Fruit fly (Drosophila melanogaster) whole organism, embryonic: ENCODE data around the gene ND-30.

ENCODE experiments used
- Atf-2 ChIP-seq: fragments of 200-800 bp; sonication (Bioruptor generic); optimal IDR thresholded peaks from 2 replicates; lab custom pipeline; 2016; ENCODE audit warnings: missing biosample characterization, missing genetic modification characterization
- Atf3 ChIP-seq: fragments of 200-800 bp; sonication (Bioruptor generic); optimal IDR thresholded peaks from 3 replicates; lab custom pipeline; 2016; ENCODE audit warnings: missing biosample characterization, missing genetic modification characterization
- CG10147 ChIP-seq: fragments of 200-800 bp; sonication (Bioruptor generic); optimal IDR thresholded peaks from 2 replicates; lab custom pipeline; 2019; ENCODE audit warnings: missing biosample characterization, mild to moderate bottlenecking, missing genetic modification characterization, moderate library complexity
- CG1024 ChIP-seq: fragments of 200-800 bp; sonication (Bioruptor generic); IDR thresholded peaks from 2 replicates; pipeline ENCODE4 v1.3.6; 2022; ENCODE audit warnings: missing biosample characterization, missing genetic modification characterization
- CG11504 ChIP-seq: fragments of 200-800 bp; sonication (Bioruptor generic); optimal IDR thresholded peaks from 3 replicates; lab custom pipeline; 2019; ENCODE audit warnings: missing biosample characterization, mild to moderate bottlenecking, missing genetic modification characterization, moderate library complexity
- CG11560 ChIP-seq: fragments of 200-800 bp; sonication (Bioruptor generic); IDR thresholded peaks from 3 replicates; pipeline ENCODE4 v1.3.6; 2022; ENCODE audit warnings: missing biosample characterization, missing genetic modification characterization
- CG12299 ChIP-seq: fragments of 200-800 bp; sonication (Bioruptor generic); optimal IDR thresholded peaks from 2 replicates; lab custom pipeline; 2018; ENCODE audit warnings: missing biosample characterization, mild to moderate bottlenecking, missing genetic modification characterization
- CG13424 ChIP-seq: fragments of 200-800 bp; sonication (Bioruptor generic); optimal IDR thresholded peaks from 2 replicates; lab custom pipeline; 2019; ENCODE audit warnings: missing biosample characterization, mild to moderate bottlenecking, missing genetic modification characterization, moderate library complexity
- CG15696 ChIP-seq: fragments of 200-800 bp; sonication (Bioruptor generic); optimal IDR thresholded peaks from 2 replicates; lab custom pipeline; 2019; ENCODE audit warnings: missing biosample characterization, mild to moderate bottlenecking, missing genetic modification characterization, moderate library complexity
- CG16863 ChIP-seq: fragments of 200-800 bp; sonication (Bioruptor generic); optimal IDR thresholded peaks from 3 replicates; lab custom pipeline; 2016; ENCODE audit warnings: missing biosample characterization, missing genetic modification characterization
- CG17385 ChIP-seq: fragments of 200-800 bp; sonication (Bioruptor generic); optimal IDR thresholded peaks from 3 replicates; lab custom pipeline; 2018; ENCODE audit warnings: missing biosample characterization, mild to moderate bottlenecking, missing genetic modification characterization
- CG17829 ChIP-seq: fragments of 200-800 bp; optimal IDR thresholded peaks from 2 replicates; lab custom pipeline; 2019; ENCODE audit warnings: missing biosample characterization, mild to moderate bottlenecking, missing genetic modification characterization, moderate library complexity
- CG17912 ChIP-seq: fragments of 200-800 bp; sonication (Bioruptor generic); optimal IDR thresholded peaks from 2 replicates; lab custom pipeline; 2018; ENCODE audit warnings: missing biosample characterization, mild to moderate bottlenecking, missing genetic modification characterization
- CG2129 ChIP-seq: fragments of 200-800 bp; sonication (Bioruptor generic); IDR thresholded peaks from 2 replicates; pipeline ENCODE4 v1.3.6; 2022; ENCODE audit warnings: missing biosample characterization, missing genetic modification characterization; ENCODE audit not compliant: partially characterized antibody
- CG2712 ChIP-seq: fragments of 200-800 bp; optimal IDR thresholded peaks from 3 replicates; lab custom pipeline; 2019; ENCODE audit warnings: missing biosample characterization, mild to moderate bottlenecking, missing genetic modification characterization, moderate library complexity
- CG31441 ChIP-seq: fragments of 200-800 bp; sonication (Bioruptor generic); IDR thresholded peaks from 2 replicates; pipeline ENCODE4 v1.3.6; 2022; ENCODE audit warnings: missing biosample characterization, missing genetic modification characterization
- CG32772 ChIP-seq: fragments of 200-800 bp; sonication (Bioruptor generic); IDR thresholded peaks from 2 replicates; pipeline ENCODE4 v1.3.6; 2022; ENCODE audit warnings: missing biosample characterization, missing genetic modification characterization
- CG33557 ChIP-seq: fragments of 200-800 bp; sonication (Bioruptor generic); optimal IDR thresholded peaks from 2 replicates; lab custom pipeline; 2019; ENCODE audit warnings: missing biosample characterization, mild to moderate bottlenecking, missing genetic modification characterization, moderate library complexity
- CG4854 ChIP-seq: fragments of 200-800 bp; sonication (Bioruptor generic); optimal IDR thresholded peaks from 2 replicates; lab custom pipeline; 2016; ENCODE audit warnings: missing biosample characterization, missing genetic modification characterization, inconsistent platforms
- CG7271 ChIP-seq: fragments of 200-800 bp; sonication (Bioruptor generic); optimal IDR thresholded peaks from 2 replicates; lab custom pipeline; 2018; ENCODE audit warnings: missing biosample characterization, mild to moderate bottlenecking, missing genetic modification characterization, moderate library complexity
- CG8089 ChIP-seq: fragments of 200-800 bp; sonication (Bioruptor generic); optimal IDR thresholded peaks from 3 replicates; lab custom pipeline; 2016; ENCODE audit warnings: missing biosample characterization, missing genetic modification characterization
- D ChIP-seq, 2 experiments: fragments of 200-800 bp in 1 of 2; fragments of >200 bp in 1 of 2; sonication (Bioruptor generic) in 1 of 2; optimal IDR thresholded peaks; 2 replicates in 1 of 2; 3 replicates in 1 of 2; lab custom pipeline; 2017; ENCODE audit warnings: mild to moderate bottlenecking in 1 of 2, missing biosample characterization in 1 of 2, missing genetic modification characterization in 1 of 2, missing genetic modification reagents in 1 of 2
- Ets65A ChIP-seq: fragments of 200-800 bp; sonication (Bioruptor generic); peaks from one replicate; lab custom pipeline; 2016; ENCODE audit warnings: missing biosample characterization, missing genetic modification characterization
- H15 ChIP-seq: fragments of 200-800 bp; sonication (Bioruptor generic); IDR thresholded peaks from 3 replicates; pipeline ENCODE4 v1.3.6; 2022; ENCODE audit warnings: missing biosample characterization, missing genetic modification characterization
- H2.0 ChIP-seq: fragments of 200-800 bp; sonication (Bioruptor generic); IDR thresholded peaks from 2 replicates; pipeline ENCODE4 v1.3.6; 2022; ENCODE audit warnings: missing biosample characterization, missing genetic modification characterization
- Hand ChIP-seq: fragments of 200-800 bp; sonication (Bioruptor generic); optimal IDR thresholded peaks from 2 replicates; lab custom pipeline; 2017; ENCODE audit warnings: mild to moderate bottlenecking, missing biosample characterization, missing genetic modification reagents, missing genetic modification characterization
- Hr51 ChIP-seq, 2 experiments: fragments of 200-800 bp; sonication (Bioruptor generic); optimal IDR thresholded peaks; 2 replicates in 1 of 2; 3 replicates in 1 of 2; lab custom pipeline; 2016 to 2018; ENCODE audit warnings: missing biosample characterization in 2 of 2, missing genetic modification characterization in 2 of 2, mild to moderate bottlenecking in 1 of 2, moderate library complexity in 1 of 2
- Kr ChIP-seq: fragments of 200-800 bp; sonication (Bioruptor generic); optimal IDR thresholded peaks from 2 replicates; lab custom pipeline; 2017; ENCODE audit warnings: missing biosample characterization, mild to moderate bottlenecking, missing genetic modification characterization
- Nf-YC ChIP-seq: fragments of 200-800 bp; optimal IDR thresholded peaks from 3 replicates; lab custom pipeline; 2019; ENCODE audit warnings: missing biosample characterization, mild to moderate bottlenecking, missing genetic modification characterization, moderate library complexity
- NfI ChIP-seq: fragments of 200-800 bp; sonication (Bioruptor generic); optimal IDR thresholded peaks from 3 replicates; lab custom pipeline; 2018; ENCODE audit warnings: missing biosample characterization, mild to moderate bottlenecking, missing genetic modification characterization, moderate library complexity
- PHDP ChIP-seq: fragments of 200-800 bp; sonication (Bioruptor generic); optimal IDR thresholded peaks from 3 replicates; lab custom pipeline; 2018; ENCODE audit warnings: missing biosample characterization, mild to moderate bottlenecking, missing genetic modification characterization, moderate library complexity
- Ravus ChIP-seq: fragments of 200-800 bp; sonication (Bioruptor generic); IDR thresholded peaks from 2 replicates; pipeline ENCODE4 v1.3.6; 2022; ENCODE audit warnings: missing biosample characterization, missing genetic modification characterization
- Sox100B ChIP-seq: fragments of 200-800 bp; sonication (Bioruptor generic); optimal IDR thresholded peaks from 3 replicates; lab custom pipeline; 2018; ENCODE audit warnings: missing biosample characterization, mild to moderate bottlenecking, missing genetic modification characterization
- Usf ChIP-seq: fragments of 200-800 bp; sonication (Bioruptor generic); optimal IDR thresholded peaks from 2 replicates; lab custom pipeline; 2017; ENCODE audit warnings: missing genotype, missing biosample characterization, missing genetic modification characterization
- ato ChIP-seq: fragments of 200-800 bp; sonication (Bioruptor generic); IDR thresholded peaks from 2 replicates; pipeline ENCODE4 v1.3.6; 2022; ENCODE audit warnings: missing biosample characterization, missing genetic modification characterization; ENCODE audit not compliant: partially characterized antibody
- chm ChIP-seq: fragments of 200-800 bp; sonication (Bioruptor generic); IDR thresholded peaks from 2 replicates; pipeline ENCODE4 v1.3.6; 2022; ENCODE audit warnings: missing biosample characterization, missing genetic modification characterization
- da ChIP-seq: fragments of 200-800 bp; sonication (Bioruptor generic); optimal IDR thresholded peaks from 2 replicates; lab custom pipeline; 2016; ENCODE audit warnings: missing biosample characterization, missing genetic modification characterization
- ems ChIP-seq: fragments of 200-800 bp; sonication (Bioruptor generic); optimal IDR thresholded peaks from 3 replicates; lab custom pipeline; 2016; ENCODE audit warnings: missing biosample characterization, missing genetic modification characterization
- fd64A ChIP-seq: fragments of 200-800 bp; sonication (Bioruptor generic); optimal IDR thresholded peaks from 3 replicates; lab custom pipeline; 2018; ENCODE audit warnings: missing biosample characterization, mild to moderate bottlenecking, missing genetic modification characterization
- gro ChIP-seq: fragments of 200-800 bp; sonication (Bioruptor generic); optimal IDR thresholded peaks from 2 replicates; lab custom pipeline; 2016; ENCODE audit warnings: missing biosample characterization, missing genetic modification characterization
- jumu ChIP-seq: fragments of 200-800 bp; sonication (Bioruptor generic); optimal IDR thresholded peaks from 3 replicates; lab custom pipeline; 2016; ENCODE audit warnings: missing biosample characterization, missing genetic modification characterization
- maf-S ChIP-seq: fragments of 200-800 bp; sonication (Bioruptor generic); optimal IDR thresholded peaks from 2 replicates; lab custom pipeline; 2016; ENCODE audit warnings: missing biosample characterization, missing genetic modification characterization
- nerfin-1 ChIP-seq: fragments of 200-800 bp; sonication (Bioruptor generic); optimal IDR thresholded peaks from 3 replicates; lab custom pipeline; 2019; ENCODE audit warnings: missing biosample characterization, mild to moderate bottlenecking, missing genetic modification characterization, moderate library complexity
- nerfin-2 ChIP-seq: fragments of 200-800 bp; sonication (Bioruptor generic); IDR thresholded peaks from 2 replicates; pipeline ENCODE4 v1.3.6; 2022; ENCODE audit warnings: missing biosample characterization, missing genetic modification characterization; ENCODE audit not compliant: partially characterized antibody
- pzg ChIP-seq: fragments of 200-800 bp; sonication (Bioruptor generic); optimal IDR thresholded peaks from 3 replicates; lab custom pipeline; 2018; ENCODE audit warnings: missing biosample characterization, mild to moderate bottlenecking, missing genetic modification characterization, moderate library complexity
- shn ChIP-seq: fragments of 200-800 bp; sonication (Bioruptor generic); optimal IDR thresholded peaks from 3 replicates; lab custom pipeline; 2016; ENCODE audit warnings: missing biosample characterization, missing genetic modification characterization
- slou ChIP-seq: fragments of 200-800 bp; sonication (Bioruptor generic); optimal IDR thresholded peaks from 3 replicates; lab custom pipeline; 2016; ENCODE audit warnings: missing biosample characterization, missing genetic modification characterization
- so ChIP-seq: fragments of 200-800 bp; sonication (Bioruptor generic); IDR thresholded peaks from 3 replicates; pipeline ENCODE4 v1.3.6; 2022; ENCODE audit warnings: missing biosample characterization, missing genetic modification characterization
- tio ChIP-seq: fragments of 200-800 bp; sonication (Bioruptor generic); optimal IDR thresholded peaks from 2 replicates; lab custom pipeline; 2017; ENCODE audit warnings: missing biosample characterization, missing genetic modification characterization, inconsistent platforms
- zen2 ChIP-seq: fragments of 200-800 bp; sonication (Bioruptor generic); IDR thresholded peaks from 3 replicates; pipeline ENCODE4 v1.3.6; 2022; ENCODE audit warnings: missing biosample characterization, missing genetic modification characterization; ENCODE audit not compliant: partially characterized antibody

Gene ND-30

dm6 chr3L:3143383-3143962, 15.9 kb downstream of the ND-30 start, which contains the start of the genes CG11537 and Alg2 (continued):
- TF ChIP-seq zen2 (GFP tag; lab: Robert Waterston, UW) (no peak), ato (GFP tag; lab: Robert Waterston, UW) (no peak), gro (GFP tag; lab: Kevin White, UChicago) (no peak), CG17385 (GFP tag; lab: Kevin White, UChicago) (no peak), CG11504 (tag; lab: Kevin White, UChicago) (peak; percentile 70), CG16863 (GFP tag; lab: Kevin White, UChicago) (no peak), ems (no peak), jumu (GFP tag; lab: Kevin White, UChicago) (no peak), H15 (GFP tag; lab: Robert Waterston, UW) (no peak), Nf-YC (tag; lab: Kevin White, UChicago) (peak; percentile 41), Atf3 (GFP tag; lab: Kevin White, UChicago) (no peak), Hr51 (GFP tag; optimal IDR thresholded peaks at IDR 0.05; lab: Kevin White, UChicago) (peak in 1 of 2 experiments; percentile 14), CG12299 (no peak), CG7271 (tag; lab: Kevin White, UChicago) (no peak), CG33557 (no peak), CG1024 (GFP tag; lab: Robert Waterston, UW) (no peak), slou (no peak), da (GFP tag; lab: Kevin White, UChicago) (no peak), maf-S (GFP tag; lab: Kevin White, UChicago) (no peak), CG15696 (tag; lab: Kevin White, UChicago) (peak; percentile 0), CG2129 (no peak), CG10147 (GFP tag; lab: Kevin White, UChicago) (no peak), pzg (GFP tag; lab: Kevin White, UChicago) (peak; percentile 42), CG31441 (0 out of 2 replicates have a peak, but pooled peaks have one; percentile 20), CG17912 (GFP tag; lab: Kevin White, UChicago) (no peak), chm (GFP tag; lab: Robert Waterston, UW) (no peak; the same call in 1 of the 2 replicates), Usf (no peak), Ets65A (no peak), CG11560 (tag; lab: Robert Waterston, UW) (no peak), Kr (GFP tag; lab: Kevin White, UChicago) (no peak), CG4854 (no peak), D (optimal IDR thresholded peaks at IDR 0.05; lab: Kevin White, UChicago) (no peak), D (GFP tag; optimal IDR thresholded peaks at IDR 0.05; lab: Kevin White, UChicago) (no peak), Hand (GFP tag; lab: Kevin White, UChicago) (no peak), PHDP (tag; lab: Kevin White, UChicago) (no peak), CG2712 (tag; lab: Kevin White, UChicago) (peak; percentile 45), H2.0 (GFP tag; lab: Robert Waterston, UW) (0 out of 2 replicates have a peak, but pooled peaks have one; percentile 7), Sox100B (GFP tag; lab: Kevin White, UChicago) (no peak), nerfin-1 (tag; lab: Kevin White, UChicago) (no peak), nerfin-2 (no peak), shn (no peak), Ravus (no peak), so (GFP tag; lab: Robert Waterston, UW) (no peak), fd64A (no peak), NfI (GFP tag; lab: Kevin White, UChicago) (peak; percentile 4), Atf-2 (GFP tag; lab: Kevin White, UChicago) (no peak), CG17829 (tag; lab: Kevin White, UChicago) (peak; percentile 44), CG13424 (tag; lab: Kevin White, UChicago) (peak; percentile 24), CG32772 (GFP tag; lab: Robert Waterston, UW) (no peak), CG8089 (GFP tag; lab: Kevin White, UChicago) (no peak), tio (GFP tag; lab: Kevin White, UChicago) (no peak)
